Worm (Caenorhabditis elegans): ENCODE results near the gene sra-39.

- TF ChIP-seq aly-2 (tag; optimal IDR thresholded peaks at IDR 0.05) (no peak), nhr-237 (tag; optimal IDR thresholded peaks at IDR 0.05) (no peak)
Observed at ce11 chrX:13939388-13939787, 36.2 kb upstream of the sra-39 start.

All from whole organism, L1 larva.